Worm (Caenorhabditis elegans) whole organism, early embryonic: ENCODE data around the gene nspd-3.
"Not testable (repeated sequence)": the region's sequence is repeated elsewhere in the genome, so short reads cannot be mapped to it uniquely, and the experiment has no call there.

Source experiments
- B0310.2 ChIP-seq: sonication (generic microtip); optimal IDR thresholded peaks from 2 replicates; lab custom pipeline; 2016; ENCODE audit warnings: mild to moderate bottlenecking, missing genetic modification characterization, missing compliant biosample characterization
- F13C5.2 ChIP-seq: sonication (generic microtip); optimal IDR thresholded peaks from 2 replicates; lab custom pipeline; 2017; ENCODE audit warnings: mild to moderate bottlenecking, missing genetic modification characterization, inconsistent platforms, missing compliant biosample characterization
- aly-1 ChIP-seq: sonication (generic microtip); optimal IDR thresholded peaks from 2 replicates; lab custom pipeline; 2016; ENCODE audit warnings: missing genetic modification characterization, missing compliant biosample characterization
- ama-1 ChIP-seq: fragments of 150-350 bp; optimal IDR thresholded peaks from 2 replicates; lab custom pipeline; 2014
- ceh-13 ChIP-seq: fragments of 200-800 bp; sonication (Bioruptor generic); optimal IDR thresholded peaks from 2 replicates; lab custom pipeline; 2018; ENCODE audit warnings: mild to moderate bottlenecking, missing genetic modification characterization, missing compliant biosample characterization
- ceh-36 ChIP-seq: sonication (generic microtip); optimal IDR thresholded peaks from 2 replicates; lab custom pipeline; 2016; ENCODE audit warnings: missing genetic modification characterization, inconsistent platforms, missing compliant biosample characterization
- ets-7 ChIP-seq: sonication (generic microtip); optimal IDR thresholded peaks from 2 replicates; lab custom pipeline; 2016; ENCODE audit warnings: missing genotype, missing genetic modification characterization, missing compliant biosample characterization
- flt-1 ChIP-seq: fragments of 200-800 bp; sonication (Bioruptor generic); IDR thresholded peaks from 2 replicates; pipeline ENCODE4 v1.3.6; 2022; ENCODE audit warnings: missing genetic modification characterization, missing compliant biosample characterization
- hmbx-1 ChIP-seq: sonication (generic microtip); optimal IDR thresholded peaks from 2 replicates; lab custom pipeline; 2016; ENCODE audit warnings: mild to moderate bottlenecking, missing genetic modification characterization, missing compliant biosample characterization
- hmg-4 ChIP-seq: fragments of 200-800 bp; sonication (Bioruptor generic); optimal IDR thresholded peaks from 2 replicates; lab custom pipeline; 2018; ENCODE audit warnings: mild to moderate bottlenecking, missing genetic modification characterization, missing compliant biosample characterization
- hnd-1 ChIP-seq: sonication (generic microtip); optimal IDR thresholded peaks from 2 replicates; lab custom pipeline; 2016; ENCODE audit warnings: missing genetic modification characterization, missing compliant biosample characterization
- pes-1 ChIP-seq: fragments of 200-800 bp; sonication (Bioruptor generic); IDR thresholded peaks from 2 replicates; pipeline ENCODE4 v1.3.6; 2022; ENCODE audit warnings: missing genetic modification reagents, missing genetic modification characterization, missing compliant biosample characterization
- scrt-1 ChIP-seq: fragments of 200-800 bp; sonication (Bioruptor generic); IDR thresholded peaks from 2 replicates; pipeline ENCODE4 v1.3.6; 2022; ENCODE audit warnings: missing genetic modification characterization, missing compliant biosample characterization
- sea-1 ChIP-seq: fragments of 200-800 bp; sonication (Bioruptor generic); conservative IDR thresholded peaks from 2 replicates; pipeline ENCODE4 v1.3.6; 2022; ENCODE audit warnings: missing genetic modification characterization, missing compliant biosample characterization
- tbx-11 ChIP-seq: fragments of 200-800 bp; sonication (Bioruptor generic); IDR thresholded peaks from 2 replicates; pipeline ENCODE4 v1.3.6; 2022; ENCODE audit warnings: missing genetic modification characterization, missing compliant biosample characterization
- tbx-37 ChIP-seq: fragments of 200-800 bp; sonication (Bioruptor generic); conservative IDR thresholded peaks from 2 replicates; pipeline ENCODE4 v1.3.6; 2022; ENCODE audit warnings: missing genetic modification reagents, missing genetic modification characterization, missing compliant biosample characterization
- tra-4 ChIP-seq: sonication (generic microtip); optimal IDR thresholded peaks from 2 replicates; lab custom pipeline; 2017; ENCODE audit warnings: missing genetic modification characterization, missing compliant biosample characterization

nspd-3 gene

DNA sequence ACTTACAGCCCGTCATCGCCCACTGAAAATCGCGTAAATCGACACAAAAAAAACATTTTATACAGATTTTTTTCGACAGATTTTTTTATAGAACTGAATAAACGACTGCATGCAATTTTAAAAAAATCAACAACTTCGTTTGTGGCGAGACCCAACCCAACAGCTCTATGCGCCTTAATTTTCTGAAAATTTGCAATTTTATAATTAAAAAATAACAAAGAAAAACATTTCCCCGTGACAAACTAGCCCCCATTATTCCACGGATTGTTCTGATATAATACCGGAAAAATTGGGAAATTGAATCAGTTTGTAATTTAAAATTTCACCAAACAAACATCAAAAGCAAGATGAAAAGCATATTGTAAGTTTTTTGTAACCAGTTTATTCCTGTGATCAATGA is 3.2 kb upstream of the nspd-3 start, which contains the start of gene ptp-5.1:
TSS of gene ptp-5.1 (plus strand) at position 301 of the 400 bp plus-strand sequence.
- TF ChIP-seq B0310.2 (tag; lab: Kevin White, UChicago) (no peak), F13C5.2 (tag; lab: Kevin White, UChicago) (no peak), aly-1 (tag; lab: Kevin White, UChicago) (no peak), hmg-4 (GFP tag; lab: Kevin White, UChicago) (no peak), flt-1 (GFP tag; lab: Robert Waterston, UW) (no peak), tbx-37 (GFP tag; lab: Robert Waterston, UW) (no peak), pes-1 (GFP tag; lab: Robert Waterston, UW) (no peak), ama-1 (lab: Kevin White, UChicago) (no peak), hmbx-1 (tag; lab: Kevin White, UChicago) (no peak), tbx-11 (GFP tag; lab: Robert Waterston, UW) (no peak), hnd-1 (tag; lab: Kevin White, UChicago) (no peak), ets-7 (tag; lab: Kevin White, UChicago) (no peak), ceh-36 (tag; lab: Kevin White, UChicago) (no peak)

DNA sequence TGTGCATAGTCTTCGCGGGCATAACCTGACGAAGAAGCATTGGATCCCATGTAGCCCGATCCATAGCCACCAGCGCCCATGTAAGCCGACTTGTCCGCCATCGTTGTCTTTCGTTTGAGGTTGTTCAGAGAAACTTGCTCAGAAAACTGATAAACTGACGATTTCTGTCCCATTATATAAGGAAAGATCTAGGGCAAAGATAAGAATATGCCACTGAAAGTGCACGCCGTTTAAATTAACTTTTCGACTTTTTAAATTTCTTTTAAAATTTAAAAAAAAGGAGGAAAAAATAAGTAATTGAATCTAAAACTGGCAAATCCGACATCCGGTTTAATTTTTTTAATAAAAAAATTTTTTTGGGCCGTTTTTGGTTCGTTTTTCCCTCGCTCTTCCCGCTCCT is 2.8 kb upstream of the nspd-3 start, which contains the start of gene nspd-6:
TSS of gene nspd-6 (minus strand) at position 101 of the 400 bp plus-strand sequence.
- TF ChIP-seq hnd-1 (tag; lab: Kevin White, UChicago); ama-1 (lab: Kevin White, UChicago); sea-1 (GFP tag; lab: Robert Waterston, UW): not testable (repeated sequence)

- TF ChIP-seq hmbx-1 (tag; lab: Kevin White, UChicago) (no peak), pes-1 (GFP tag; lab: Robert Waterston, UW) (no peak)
These were observed 2.7 kb downstream of the nspd-3 start, which contains the start of the genes C24D10.6 and C24D10.4 for ce11 chrIV:5160171-5160570. Gene C24D10.6 (minus strand): TSS chrIV:5160248. Gene C24D10.4 (plus strand): TSS chrIV:5160522.

DNA sequence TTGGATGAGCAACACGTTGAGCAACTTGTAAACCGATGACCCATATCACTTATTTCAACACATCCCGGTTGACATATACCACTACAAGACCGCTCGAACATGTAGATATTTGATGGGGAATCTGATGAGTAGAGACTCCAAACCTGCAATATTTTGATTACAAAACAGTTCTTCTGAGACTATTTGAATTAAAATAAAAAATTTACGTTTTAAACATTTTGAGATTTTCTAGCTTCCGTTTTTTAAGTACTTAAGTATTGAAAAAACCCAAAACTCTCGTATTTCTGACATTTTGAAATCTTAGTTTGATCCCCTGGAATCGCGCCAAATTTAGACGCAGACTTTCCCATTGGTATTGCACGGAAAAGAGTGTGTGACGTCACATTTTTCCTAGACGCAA is 5.6 kb downstream of the nspd-3 start, which contains the start of gene C24D10.49:
TSS of gene C24D10.49 (minus strand) at position 101 of the 400 bp plus-strand sequence.
- TF ChIP-seq B0310.2 (tag; lab: Kevin White, UChicago) (no peak), tbx-37 (GFP tag; lab: Robert Waterston, UW) (no peak), scrt-1 (no peak), hmbx-1 (tag; lab: Kevin White, UChicago) (no peak), ceh-36 (tag; lab: Kevin White, UChicago) (no peak), sea-1 (GFP tag; lab: Robert Waterston, UW) (no peak), hmg-4 (GFP tag; lab: Kevin White, UChicago) (no peak), ama-1 (lab: Kevin White, UChicago) (no peak), pes-1 (GFP tag; lab: Robert Waterston, UW) (no peak), aly-1 (tag; lab: Kevin White, UChicago) (no peak), F13C5.2 (tag; lab: Kevin White, UChicago) (no peak), tbx-11 (GFP tag; lab: Robert Waterston, UW) (no peak), ceh-13 (no peak), flt-1 (GFP tag; lab: Robert Waterston, UW) (no peak), ets-7 (tag; lab: Kevin White, UChicago) (no peak), tra-4 (tag; lab: Kevin White, UChicago) (no peak), hnd-1 (tag; lab: Kevin White, UChicago) (no peak)

- no peak for TF ChIP-seq tbx-11 (GFP tag; lab: Robert Waterston, UW)
- TF ChIP-seq hmg-4 (GFP tag; lab: Kevin White, UChicago), result no peak
- TF ChIP-seq F13C5.2 (tag; lab: Kevin White, UChicago), result no peak
- TF ChIP-seq pes-1 (GFP tag; lab: Robert Waterston, UW), result no peak
- no peak for TF ChIP-seq sea-1 (GFP tag; lab: Robert Waterston, UW)
These were observed 10.4 kb downstream of the nspd-3 start, which contains the start of gene soc-2 for ce11 chrIV:5152391-5152790. Gene soc-2 (minus strand): TSS chrIV:5152491.

DNA sequence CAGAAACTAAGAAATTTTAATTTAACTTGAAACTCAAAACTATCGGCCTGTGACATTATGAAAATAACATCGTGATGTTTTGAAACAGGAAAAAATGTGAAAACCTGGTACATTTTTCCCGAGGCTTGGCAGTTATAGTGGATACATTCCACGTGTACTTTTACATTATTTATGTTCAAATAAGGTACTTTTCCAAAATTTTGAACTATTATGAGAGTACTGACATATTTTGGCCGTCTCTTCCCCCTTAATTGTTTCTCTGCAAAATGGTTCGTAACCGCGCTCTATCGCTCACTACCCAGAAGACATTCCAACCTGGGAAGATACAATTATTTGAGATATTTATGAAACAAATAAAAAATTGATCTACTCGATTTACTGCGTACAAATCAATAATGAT is 13.0 kb downstream of the nspd-3 start, which contains the start of gene C24D10.5:
TSS of gene C24D10.5 (plus strand) at position 301 of the 400 bp plus-strand sequence.
- TF ChIP-seq tbx-11 (GFP tag; lab: Robert Waterston, UW), result no peak
- no peak for TF ChIP-seq ceh-36 (tag; lab: Kevin White, UChicago)
- TF ChIP-seq hmg-4 (GFP tag; lab: Kevin White, UChicago), result no peak
- TF ChIP-seq ets-7 (tag; lab: Kevin White, UChicago), result no peak
- TF ChIP-seq sea-1 (GFP tag; lab: Robert Waterston, UW), result no peak
- TF ChIP-seq scrt-1, result no peak
- no peak for TF ChIP-seq tra-4 (tag; lab: Kevin White, UChicago)
- no peak for TF ChIP-seq ama-1 (lab: Kevin White, UChicago)
- no peak for TF ChIP-seq tbx-37 (GFP tag; lab: Robert Waterston, UW)
- TF ChIP-seq ceh-13, result no peak
- TF ChIP-seq hnd-1 (tag; lab: Kevin White, UChicago), result no peak
- no peak for TF ChIP-seq aly-1 (tag; lab: Kevin White, UChicago)
- TF ChIP-seq hmbx-1 (tag; lab: Kevin White, UChicago), result no peak
- no peak for TF ChIP-seq F13C5.2 (tag; lab: Kevin White, UChicago)

- TF ChIP-seq tbx-37 (GFP tag; lab: Robert Waterston, UW) (no peak), ceh-36 (tag; lab: Kevin White, UChicago) (no peak), tra-4 (tag; lab: Kevin White, UChicago) (no peak), hmbx-1 (tag; lab: Kevin White, UChicago) (no peak), F13C5.2 (tag; lab: Kevin White, UChicago) (no peak), sea-1 (GFP tag; lab: Robert Waterston, UW) (no peak)
These were observed 22.9 kb downstream of the nspd-3 start for ce11 chrIV:5139972-5140371.
